Fruit fly (Drosophila melanogaster) whole organism, embryonic: ENCODE measurements around the gene wds.

Experiments used
- Aef1 ChIP-seq: fragments of 200-800 bp; sonication (Bioruptor generic); IDR thresholded peaks from 3 replicates; pipeline ENCODE4 v1.3.6; 2022; ENCODE audit warnings: missing biosample characterization, missing genetic modification characterization
- CG10366 ChIP-seq: fragments of 200-800 bp; sonication (Bioruptor generic); IDR thresholded peaks from 2 replicates; pipeline ENCODE4 v1.3.6; 2022; ENCODE audit warnings: missing biosample characterization, missing genetic modification characterization
- CG10462 ChIP-seq: fragments of 200-800 bp; sonication (Bioruptor generic); optimal IDR thresholded peaks from 2 replicates; lab custom pipeline; 2016; ENCODE audit warnings: missing biosample characterization, missing genetic modification characterization
- CG11398 ChIP-seq: fragments of 200-800 bp; sonication (Bioruptor generic); optimal IDR thresholded peaks from 2 replicates; lab custom pipeline; 2016; ENCODE audit warnings: missing biosample characterization, missing genetic modification characterization
- CG11695 ChIP-seq: fragments of 200-800 bp; sonication (Bioruptor generic); IDR thresholded peaks from 3 replicates; pipeline ENCODE4 v1.3.6; 2022; ENCODE audit warnings: missing biosample characterization, missing genetic modification characterization
- CG12071 ChIP-seq: fragments of 200-800 bp; sonication (Bioruptor generic); optimal IDR thresholded peaks from 3 replicates; lab custom pipeline; 2018; ENCODE audit warnings: missing biosample characterization, mild to moderate bottlenecking, missing genetic modification characterization
- CG13624 ChIP-seq: fragments of 200-800 bp; sonication (Bioruptor generic); optimal IDR thresholded peaks from 2 replicates; lab custom pipeline; 2016; ENCODE audit warnings: missing biosample characterization, missing genetic modification characterization
- CG15011 ChIP-seq: fragments of 200-800 bp; sonication (Bioruptor generic); optimal IDR thresholded peaks from 3 replicates; lab custom pipeline; 2018; ENCODE audit warnings: missing biosample characterization, mild to moderate bottlenecking, missing genetic modification characterization
- CG17328 ChIP-seq: fragments of 200-800 bp; sonication (Bioruptor generic); IDR thresholded peaks from 2 replicates; pipeline ENCODE4 v1.3.6; 2022; ENCODE audit warnings: missing biosample characterization, missing genetic modification characterization
- CG2678 ChIP-seq: fragments of 200-800 bp; sonication (Bioruptor generic); optimal IDR thresholded peaks from 3 replicates; lab custom pipeline; 2019; ENCODE audit warnings: missing biosample characterization, mild to moderate bottlenecking, missing genetic modification characterization, moderate library complexity
- CG34376 ChIP-seq: fragments of 200-800 bp; sonication (Bioruptor generic); optimal IDR thresholded peaks from 2 replicates; lab custom pipeline; 2018; ENCODE audit warnings: missing biosample characterization, mild to moderate bottlenecking, missing genetic modification characterization
- CG43689 ChIP-seq: fragments of 200-800 bp; sonication (Bioruptor generic); IDR thresholded peaks from 2 replicates; pipeline ENCODE4 v1.3.6; 2022; ENCODE audit warnings: missing biosample characterization, missing genetic modification characterization
- CG6254 ChIP-seq: fragments of 200-800 bp; sonication (Bioruptor generic); optimal IDR thresholded peaks from 3 replicates; lab custom pipeline; 2017; ENCODE audit warnings: mild to moderate bottlenecking, missing biosample characterization, missing genetic modification reagents, missing genetic modification characterization
- CG8089 ChIP-seq: fragments of 200-800 bp; sonication (Bioruptor generic); optimal IDR thresholded peaks from 3 replicates; lab custom pipeline; 2016; ENCODE audit warnings: missing biosample characterization, missing genetic modification characterization
- CG8944 ChIP-seq: fragments of 200-800 bp; sonication (Bioruptor generic); optimal IDR thresholded peaks from 3 replicates; lab custom pipeline; 2016; ENCODE audit warnings: missing biosample characterization, missing genetic modification characterization
- CTCF ChIP-seq: fragments of 200-800 bp; sonication (Bioruptor generic); optimal IDR thresholded peaks from 2 replicates; lab custom pipeline; 2017; ENCODE audit warnings: missing biosample characterization, mild to moderate bottlenecking, missing genetic modification characterization, moderate library complexity
- Dp ChIP-seq: fragments of 200-800 bp; sonication (Bioruptor generic); optimal IDR thresholded peaks from 2 replicates; lab custom pipeline; 2018; ENCODE audit warnings: missing biosample characterization, mild to moderate bottlenecking, missing genetic modification characterization, moderate library complexity
- Ets97D ChIP-seq: fragments of 200-800 bp; sonication (Bioruptor generic); optimal IDR thresholded peaks from 3 replicates; lab custom pipeline; 2016; ENCODE audit warnings: missing biosample characterization, missing genetic modification characterization
- Gsc ChIP-seq: fragments of 200-800 bp; sonication (Bioruptor generic); IDR thresholded peaks from 2 replicates; pipeline ENCODE4 v1.3.6; 2022; ENCODE audit warnings: missing biosample characterization, missing genetic modification characterization
- H15 ChIP-seq: fragments of 200-800 bp; sonication (Bioruptor generic); IDR thresholded peaks from 3 replicates; pipeline ENCODE4 v1.3.6; 2022; ENCODE audit warnings: missing biosample characterization, missing genetic modification characterization
- HLH4C ChIP-seq: fragments of 200-800 bp; sonication (Bioruptor generic); IDR thresholded peaks from 3 replicates; pipeline ENCODE4 v1.3.6; 2022; ENCODE audit warnings: missing biosample characterization, missing genetic modification characterization; ENCODE audit not compliant: partially characterized antibody
- HLHmδ ChIP-seq: fragments of 200-800 bp; sonication (Bioruptor generic); optimal IDR thresholded peaks from 2 replicates; lab custom pipeline; 2018; ENCODE audit warnings: missing biosample characterization, mild to moderate bottlenecking, missing genetic modification characterization, moderate library complexity
- Hey ChIP-seq: fragments of 200-800 bp; sonication (Bioruptor generic); optimal IDR thresholded peaks from 3 replicates; lab custom pipeline; 2018; ENCODE audit warnings: missing biosample characterization, mild to moderate bottlenecking, missing genetic modification characterization
- Hr51 ChIP-seq, 2 experiments: fragments of 200-800 bp; sonication (Bioruptor generic); optimal IDR thresholded peaks; 2 replicates in 1 of 2; 3 replicates in 1 of 2; lab custom pipeline; 2016 to 2018; ENCODE audit warnings: missing biosample characterization in 2 of 2, missing genetic modification characterization in 2 of 2, mild to moderate bottlenecking in 1 of 2, moderate library complexity in 1 of 2
- Lpt ChIP-seq: fragments of >200 bp; optimal IDR thresholded peaks from 2 replicates; lab custom pipeline; 2018; ENCODE audit warnings: missing biosample characterization, missing genetic modification characterization
- Mrtf ChIP-seq: fragments of 200-800 bp; sonication (Bioruptor generic); IDR thresholded peaks from 3 replicates; pipeline ENCODE4 v1.3.6; 2022; ENCODE audit warnings: missing biosample characterization, missing genetic modification characterization
- Opbp ChIP-seq: fragments of 200-800 bp; sonication (Bioruptor generic); IDR thresholded peaks from 3 replicates; pipeline ENCODE4 v1.3.6; 2022; ENCODE audit warnings: missing biosample characterization, missing genetic modification characterization; ENCODE audit not compliant: partially characterized antibody
- Ravus ChIP-seq: fragments of 200-800 bp; sonication (Bioruptor generic); IDR thresholded peaks from 2 replicates; pipeline ENCODE4 v1.3.6; 2022; ENCODE audit warnings: missing biosample characterization, missing genetic modification characterization
- cg ChIP-seq: fragments of 200-800 bp; sonication (Bioruptor generic); optimal IDR thresholded peaks from 3 replicates; lab custom pipeline; 2019; ENCODE audit warnings: missing biosample characterization, mild to moderate bottlenecking, missing genetic modification characterization, moderate library complexity
- dimm ChIP-seq: fragments of 200-800 bp; sonication (Bioruptor generic); IDR thresholded peaks from 2 replicates; pipeline ENCODE4 v1.3.6; 2022; ENCODE audit warnings: missing biosample characterization, missing genetic modification characterization
- en ChIP-seq: fragments of 200-800 bp; sonication (Bioruptor generic); optimal IDR thresholded peaks from 2 replicates; lab custom pipeline; 2016; ENCODE audit warnings: missing biosample characterization, missing genetic modification characterization
- grn ChIP-seq: fragments of 200-800 bp; sonication (Bioruptor generic); optimal IDR thresholded peaks from 3 replicates; lab custom pipeline; 2017; ENCODE audit warnings: missing biosample characterization, missing genetic modification characterization
- hbn ChIP-seq: fragments of 200-800 bp; sonication (Bioruptor generic); IDR thresholded peaks from 2 replicates; pipeline ENCODE4 v1.3.6; 2022; ENCODE audit warnings: missing biosample characterization, missing genetic modification characterization; ENCODE audit not compliant: partially characterized antibody
- jigr1 ChIP-seq: fragments of 200-800 bp; sonication (Bioruptor generic); IDR thresholded peaks from 3 replicates; pipeline ENCODE4 v1.3.6; 2022; ENCODE audit warnings: missing biosample characterization, missing genetic modification characterization
- jumu ChIP-seq: fragments of 200-800 bp; sonication (Bioruptor generic); optimal IDR thresholded peaks from 3 replicates; lab custom pipeline; 2016; ENCODE audit warnings: missing biosample characterization, missing genetic modification characterization
- lilli ChIP-seq: fragments of 200-800 bp; sonication (Bioruptor generic); optimal IDR thresholded peaks from 3 replicates; lab custom pipeline; 2016; ENCODE audit warnings: missing biosample characterization, missing genetic modification characterization
- lola ChIP-seq, 3 experiments: fragments of >200 bp in 2 of 3; fragments of 200-800 bp in 1 of 3; sonication (Bioruptor generic) in 1 of 3; optimal IDR thresholded peaks; 2 replicates each; lab custom pipeline; 2017 to 2019; ENCODE audit warnings: missing biosample characterization in 3 of 3, missing genetic modification characterization in 3 of 3, mild to moderate bottlenecking in 1 of 3, moderate library complexity in 1 of 3
- luna ChIP-seq: fragments of 200-800 bp; sonication (Bioruptor generic); optimal IDR thresholded peaks from 2 replicates; lab custom pipeline; 2016; ENCODE audit warnings: missing biosample characterization, missing genetic modification characterization
- onecut ChIP-seq: fragments of 200-800 bp; sonication (Bioruptor generic); IDR thresholded peaks from 2 replicates; pipeline ENCODE4 v1.3.6; 2022; ENCODE audit warnings: missing biosample characterization, missing genetic modification characterization
- otp ChIP-seq: fragments of 200-800 bp; sonication (Bioruptor generic); IDR thresholded peaks from 3 replicates; pipeline ENCODE4, ENCODE4 v1.3.6; 2022; ENCODE audit warnings: missing biosample characterization, missing genetic modification characterization
- row ChIP-seq: fragments of 200-800 bp; sonication (Bioruptor generic); IDR thresholded peaks from 3 replicates; pipeline ENCODE4 v1.3.6; 2022; ENCODE audit warnings: missing biosample characterization, missing genetic modification characterization
- sc ChIP-seq, 3 experiments: fragments of >200 bp in 2 of 3; fragments of 200-800 bp in 1 of 3; sonication (Bioruptor generic) in 1 of 3; optimal IDR thresholded peaks; 2 replicates in 2 of 3; 3 replicates in 1 of 3; lab custom pipeline; 2017; ENCODE audit warnings: mild to moderate bottlenecking in 1 of 3, missing biosample characterization in 1 of 3, missing genetic modification characterization in 1 of 3, missing genetic modification reagents in 1 of 3
- scrt ChIP-seq: fragments of 200-800 bp; sonication (Bioruptor generic); optimal IDR thresholded peaks from 2 replicates; lab custom pipeline; 2018; ENCODE audit warnings: missing biosample characterization, mild to moderate bottlenecking, missing genetic modification characterization, moderate library complexity
- sd ChIP-seq: fragments of 200-800 bp; sonication (Bioruptor generic); optimal IDR thresholded peaks from 3 replicates; lab custom pipeline; 2018; ENCODE audit warnings: missing biosample characterization, mild to moderate bottlenecking, missing genetic modification characterization, moderate library complexity
- shn ChIP-seq: fragments of 200-800 bp; sonication (Bioruptor generic); optimal IDR thresholded peaks from 3 replicates; lab custom pipeline; 2016; ENCODE audit warnings: missing biosample characterization, missing genetic modification characterization
- slbo ChIP-seq: fragments of 200-800 bp; sonication (Bioruptor generic); IDR thresholded peaks from 2 replicates; pipeline ENCODE4 v1.3.6; 2022; ENCODE audit warnings: missing biosample characterization, missing genetic modification characterization
- so ChIP-seq: fragments of 200-800 bp; sonication (Bioruptor generic); IDR thresholded peaks from 3 replicates; pipeline ENCODE4 v1.3.6; 2022; ENCODE audit warnings: missing biosample characterization, missing genetic modification characterization

The wds gene

dm6 chrX:2588415-2589411, 2.9 kb downstream of the wds start, which contains the start of gene egh (continued):
- TF ChIP-seq H15 (GFP tag; lab: Robert Waterston, UW) (0 out of 3 replicates have a peak, but pooled peaks have one; percentile 31), grn (no peak), jumu (peak; percentile 34), sd (tag; lab: Kevin White, UChicago) (peak; percentile 11), CG34376 (GFP tag; lab: Kevin White, UChicago) (peak; percentile 34), onecut (GFP tag; lab: Robert Waterston, UW) (peak; percentile 77), slbo (GFP tag; lab: Robert Waterston, UW) (peak; percentile 58), CG11398 (no peak), CG2678 (tag; lab: Kevin White, UChicago) (peak; percentile 6), CG11695 (0 out of 3 replicates have a peak, but pooled peaks have one; percentile 15), CG13624 (GFP tag; lab: Kevin White, UChicago) (peak; percentile 5), sc (optimal IDR thresholded peaks at IDR 0.05; lab: Kevin White, UChicago) (no peak), sc (GFP tag; optimal IDR thresholded peaks at IDR 0.05; lab: Kevin White, UChicago) (no peak), so (GFP tag; lab: Robert Waterston, UW) (no peak; the same call in 2 of the 3 replicates), CG17328 (GFP tag; lab: Robert Waterston, UW) (peak; percentile 54), HLHmδ (GFP tag; lab: Kevin White, UChicago) (no peak), Dp (peak; percentile 93), CG10366 (GFP tag; lab: Robert Waterston, UW) (peak; percentile 59), HLH4C (GFP tag; lab: Robert Waterston, UW) (peak; percentile 36; the same call in 1 of the 3 replicates), row (GFP tag; lab: Robert Waterston, UW) (peak; percentile 52; the same call in 1 of the 3 replicates)

- TF ChIP-seq scrt (GFP tag; lab: Kevin White, UChicago) (peak; percentile 83), Opbp (GFP tag; lab: Robert Waterston, UW) (no peak), CG10462 (peak; percentile 60), luna (GFP tag; lab: Kevin White, UChicago) (peak; percentile 94), shn (peak; percentile 95), lilli (GFP tag; lab: Kevin White, UChicago) (peak; percentile 98), cg (GFP tag; lab: Kevin White, UChicago) (no peak), Mrtf (peak; percentile 95), Ravus (GFP tag; lab: Robert Waterston, UW) (peak; percentile 70), Hey (peak; percentile 74), otp (GFP tag; lab: Robert Waterston, UW) (peak; percentile 96), en (GFP tag; lab: Kevin White, UChicago) (peak; percentile 74), hbn (GFP tag; lab: Robert Waterston, UW) (no peak), Lpt (GFP tag; lab: Kevin White, UChicago) (no peak), CG10366 (GFP tag; lab: Robert Waterston, UW) (peak; percentile 94), dimm (peak; percentile 77), CG8089 (peak; percentile 86), Aef1 (peak; percentile 93), CTCF (GFP tag; lab: Kevin White, UChicago) (no peak), jigr1 (GFP tag; lab: Robert Waterston, UW) (peak; percentile 87), Ets97D (peak; percentile 73), Hr51 (GFP tag; optimal IDR thresholded peaks at IDR 0.05; lab: Kevin White, UChicago) (peak; percentile 91), CG6254 (peak; percentile 67), CG15011 (GFP tag; lab: Kevin White, UChicago) (peak; percentile 82), lola (GFP tag; optimal IDR thresholded peaks at IDR 0.05; lab: Kevin White, UChicago) (peak in 1 of 3 experiments; percentile 47), HLHmδ (GFP tag; lab: Kevin White, UChicago) (no peak), CG8944 (GFP tag; lab: Kevin White, UChicago) (peak; percentile 93), CG43689 (GFP tag; lab: Robert Waterston, UW) (peak; percentile 85), Gsc (GFP tag; lab: Robert Waterston, UW) (peak; percentile 77), CG12071 (GFP tag; lab: Kevin White, UChicago) (peak; percentile 90)
Observed at dm6 chrX:2589446-2590038, 3.8 kb downstream of the wds start.
